Worm (Caenorhabditis elegans) whole organism, L1 larva: ENCODE data around the gene F43C11.2.

Experiments used
- C34B4.2 ChIP-seq: sonication (generic microtip); optimal IDR thresholded peaks from 2 replicates; lab custom pipeline; 2017; ENCODE audit warnings: mild to moderate bottlenecking, missing genetic modification characterization, missing compliant biosample characterization
- ama-1 ChIP-seq: fragments of 150-350 bp; optimal IDR thresholded peaks from 2 replicates; lab custom pipeline; 2014
- fkh-4 ChIP-seq: sonication (generic microtip); optimal IDR thresholded peaks from 2 replicates; lab custom pipeline; 2016; ENCODE audit warnings: missing compliant biosample characterization, missing genetic modification characterization, borderline replicate concordance
- isw-1 ChIP-seq: fragments of 200-800 bp; sonication (Bioruptor generic); IDR thresholded peaks from 2 replicates; pipeline ENCODE4 v1.3.6; 2022; ENCODE audit warnings: missing genetic modification characterization, missing compliant biosample characterization
- jun-1 ChIP-seq: fragments of 150-350 bp; optimal IDR thresholded peaks from 2 replicates; lab custom pipeline; 2014; ENCODE audit warnings: missing biosample characterization, missing genetic modification reagents, missing genetic modification characterization
- lin-39 ChIP-seq: fragments of 150-350 bp; optimal IDR thresholded peaks from 2 replicates; lab custom pipeline; 2014; ENCODE audit warnings: missing biosample characterization, missing genetic modification reagents, missing genetic modification characterization
- mdl-1 ChIP-seq, 2 experiments: fragments of 150-350 bp; optimal IDR thresholded peaks; 2 replicates each; lab custom pipeline; 2014 to 2017; ENCODE audit warnings: missing biosample characterization in 2 of 2, missing genetic modification characterization in 2 of 2, inconsistent platforms in 1 of 2
- nhr-12 ChIP-seq: sonication (generic microtip); optimal IDR thresholded peaks from 2 replicates; lab custom pipeline; 2017; ENCODE audit warnings: missing biosample characterization, missing genetic modification characterization
- nhr-77 ChIP-seq: fragments of 150-350 bp; optimal IDR thresholded peaks from 2 replicates; lab custom pipeline; 2014; ENCODE audit warnings: missing biosample characterization, missing genetic modification characterization
- skn-1 ChIP-seq: fragments of 150-350 bp; optimal IDR thresholded peaks from 2 replicates; lab custom pipeline; 2014; ENCODE audit warnings: missing biosample characterization, missing genetic modification characterization
- snpc-4 ChIP-seq: fragments of 150-350 bp; optimal IDR thresholded peaks from 2 replicates; lab custom pipeline; 2014; ENCODE audit warnings: missing biosample characterization, missing genetic modification characterization
- sup-37 ChIP-seq: fragments of 200-800 bp; sonication (Bioruptor generic); optimal IDR thresholded peaks from 2 replicates; lab custom pipeline; 2018; ENCODE audit warnings: mild to moderate bottlenecking, missing genetic modification characterization, missing compliant biosample characterization
- ztf-11 ChIP-seq, 2 experiments: sonication (generic microtip); optimal IDR thresholded peaks; 2 replicates each; lab custom pipeline; 2016 to 2017; ENCODE audit warnings: missing genetic modification characterization in 2 of 2, missing biosample characterization in 1 of 2, missing compliant biosample characterization in 1 of 2
- ztf-4 ChIP-seq: fragments of 150-350 bp; optimal IDR thresholded peaks from 2 replicates; lab custom pipeline; 2014; ENCODE audit warnings: missing biosample characterization, missing genetic modification characterization

- TF ChIP-seq nhr-12 (tag; lab: Kevin White, UChicago) (no peak), sup-37 (GFP tag; lab: Kevin White, UChicago) (no peak), fkh-4 (tag; lab: Kevin White, UChicago) (no peak), mdl-1 (tag; optimal IDR thresholded peaks at IDR 0.05; lab: Kevin White, UChicago) (no peak), isw-1 (GFP tag; lab: Robert Waterston, UW) (no peak), ama-1 (lab: Kevin White, UChicago) (no peak), lin-39 (tag; lab: Kevin White, UChicago) (no peak), snpc-4 (tag; lab: Kevin White, UChicago) (no peak), nhr-77 (tag; lab: Kevin White, UChicago) (no peak), ztf-4 (tag; lab: Kevin White, UChicago) (no peak), skn-1 (tag; lab: Kevin White, UChicago) (no peak), C34B4.2 (tag; lab: Kevin White, UChicago) (no peak), ztf-11 (tag; optimal IDR thresholded peaks at IDR 0.05; lab: Kevin White, UChicago) (no peak), jun-1 (no peak)
Measured at ce11 chrII:2366623-2367365, 12.2 kb downstream of the F43C11.2 start, which contains the start of the genes F43C11.12 and F16G10.5.
